Worm (Caenorhabditis elegans) whole organism, L4 larva: Measurements from ENCODE around the gene fbxa-88.

Experiments used
- ama-1 ChIP-seq: fragments of 150-350 bp; optimal IDR thresholded peaks from 2 replicates; lab custom pipeline; 2014; ENCODE audit warnings: inconsistent platforms, mixed read lengths
- dve-1 ChIP-seq: sonication (generic microtip); optimal IDR thresholded peaks from 2 replicates; lab custom pipeline; 2017; ENCODE audit warnings: antibody characterized with exemption, mild to moderate bottlenecking, missing genetic modification characterization, missing compliant biosample characterization; ENCODE audit not compliant: insufficient read depth
- fkh-10 ChIP-seq: fragments of 150-350 bp; optimal IDR thresholded peaks from 2 replicates; lab custom pipeline; 2014; ENCODE audit warnings: missing biosample characterization, missing genetic modification reagents, missing genetic modification characterization
- lin-38 ChIP-seq: fragments of 200-800 bp; sonication (Bioruptor generic); IDR thresholded peaks from 2 replicates; pipeline ENCODE4 v1.3.6; 2022; ENCODE audit warnings: missing genetic modification reagents, missing genetic modification characterization, missing compliant biosample characterization
- nhr-237 ChIP-seq: sonication (generic microtip); optimal IDR thresholded peaks from 2 replicates; lab custom pipeline; 2017; ENCODE audit warnings: missing biosample characterization, missing genetic modification characterization
- nhr-6 ChIP-seq: fragments of 150-350 bp; optimal IDR thresholded peaks from 2 replicates; lab custom pipeline; 2014; ENCODE audit warnings: missing biosample characterization, missing genetic modification characterization
- snpc-4 ChIP-seq: fragments of 150-350 bp; optimal IDR thresholded peaks from 2 replicates; lab custom pipeline; 2014; ENCODE audit warnings: missing biosample characterization, missing genetic modification characterization
- ztf-11 ChIP-seq: fragments of 150-350 bp; optimal IDR thresholded peaks from 2 replicates; lab custom pipeline; 2014; ENCODE audit warnings: missing biosample characterization, missing genetic modification characterization

ce11 chrV:16148805-16149204 is 5.9 kb upstream of the fbxa-88 start, which contains the start of gene F10A3.4:
- no peak for TF ChIP-seq nhr-237 (tag; lab: Kevin White, UChicago)
- no peak for TF ChIP-seq fkh-10 (GFP tag; lab: Kevin White, UChicago)
- TF ChIP-seq snpc-4 (tag; lab: Kevin White, UChicago): no peak
- TF ChIP-seq dve-1 (tag; lab: Kevin White, UChicago): no peak
- TF ChIP-seq ama-1: no peak
- TF ChIP-seq lin-38 (GFP tag; lab: Robert Waterston, UW): no peak
- TF ChIP-seq nhr-6 (tag; lab: Kevin White, UChicago): no peak
- TF ChIP-seq ztf-11 (tag; lab: Kevin White, UChicago): no peak
